Worm (Caenorhabditis elegans) whole organism, L2 larva: ENCODE measurements around the gene R08E3.3.

Source experiments
- F13H6.1 ChIP-seq: sonication (generic microtip); optimal IDR thresholded peaks from 2 replicates; lab custom pipeline; 2016; ENCODE audit warnings: missing genetic modification characterization, missing compliant biosample characterization
- Y55F3AM.14 ChIP-seq: fragments of 200-800 bp; sonication (Bioruptor generic); optimal IDR thresholded peaks from 2 replicates; lab custom pipeline; 2018; ENCODE audit warnings: mild to moderate bottlenecking, missing genetic modification characterization, missing compliant biosample characterization
- alr-1 ChIP-seq: fragments of 150-350 bp; optimal IDR thresholded peaks from 2 replicates; lab custom pipeline; 2014; ENCODE audit warnings: missing biosample characterization, missing genetic modification characterization
- aly-2 ChIP-seq: fragments of 150-350 bp; optimal IDR thresholded peaks from 2 replicates; lab custom pipeline; 2014; ENCODE audit warnings: missing biosample characterization, missing genetic modification characterization
- ama-1 ChIP-seq: fragments of 150-350 bp; optimal IDR thresholded peaks from 2 replicates; lab custom pipeline; 2018; ENCODE audit warnings: inconsistent platforms
- blmp-1 ChIP-seq: sonication (generic microtip); optimal IDR thresholded peaks from 2 replicates; lab custom pipeline; 2017; ENCODE audit warnings: missing genetic modification characterization, mild to moderate bottlenecking, missing compliant biosample characterization, antibody characterized with exemption, moderate library complexity; ENCODE audit not compliant: insufficient read depth
- ceh-82 ChIP-seq: fragments of 150-350 bp; optimal IDR thresholded peaks from 2 replicates; lab custom pipeline; 2014; ENCODE audit warnings: missing biosample characterization, missing genetic modification characterization
- crh-2 ChIP-seq: sonication (generic microtip); optimal IDR thresholded peaks from 2 replicates; lab custom pipeline; 2017; ENCODE audit warnings: missing biosample characterization, missing genetic modification characterization
- elt-1 ChIP-seq: fragments of 150-350 bp; optimal IDR thresholded peaks from 2 replicates; lab custom pipeline; 2014; ENCODE audit warnings: missing biosample characterization, missing genetic modification characterization
- fos-1 ChIP-seq: fragments of 150-350 bp; optimal IDR thresholded peaks from 2 replicates; lab custom pipeline; 2014; ENCODE audit warnings: missing biosample characterization, missing genetic modification characterization
- lin-11 ChIP-seq: fragments of 150-350 bp; sonication (generic microtip); optimal IDR thresholded peaks from 2 replicates; lab custom pipeline; 2014; ENCODE audit warnings: missing biosample characterization, missing genetic modification characterization, inconsistent platforms, mixed read lengths
- lin-13 ChIP-seq: fragments of 150-350 bp; optimal IDR thresholded peaks from 2 replicates; lab custom pipeline; 2014; ENCODE audit warnings: missing biosample characterization, missing genetic modification reagents, missing genetic modification characterization
- lin-39 ChIP-seq: fragments of 150-350 bp; optimal IDR thresholded peaks from 2 replicates; lab custom pipeline; 2014; ENCODE audit warnings: missing biosample characterization, missing genetic modification reagents, missing genetic modification characterization
- lsy-2 ChIP-seq, 2 experiments: fragments of 150-350 bp in 1 of 2; sonication (generic microtip) in 1 of 2; optimal IDR thresholded peaks; 2 replicates each; lab custom pipeline; 2014 to 2017; ENCODE audit warnings: missing biosample characterization in 2 of 2, missing genetic modification characterization in 2 of 2
- mab-5 ChIP-seq: fragments of 150-350 bp; optimal IDR thresholded peaks from 2 replicates; lab custom pipeline; 2014; ENCODE audit warnings: missing biosample characterization, missing genetic modification characterization
- mbf-1 ChIP-seq: sonication (generic microtip); optimal IDR thresholded peaks from 2 replicates; lab custom pipeline; 2017; ENCODE audit warnings: missing biosample characterization, missing genetic modification characterization
- nhr-11 ChIP-seq: fragments of 150-350 bp; optimal IDR thresholded peaks from 2 replicates; lab custom pipeline; 2014; ENCODE audit warnings: missing biosample characterization, missing genetic modification characterization
- nhr-129 ChIP-seq: fragments of 150-350 bp; optimal IDR thresholded peaks from 2 replicates; lab custom pipeline; 2014; ENCODE audit warnings: missing biosample characterization, missing genetic modification characterization
- nhr-21 ChIP-seq: fragments of 150-350 bp; optimal IDR thresholded peaks from 2 replicates; lab custom pipeline; 2014; ENCODE audit warnings: missing biosample characterization, missing genetic modification characterization
- nhr-25 ChIP-seq: fragments of 150-350 bp; sonication (generic microtip); optimal IDR thresholded peaks from 3 replicates; lab custom pipeline; 2014; ENCODE audit warnings: missing biosample characterization, missing genetic modification characterization
- nhr-6 ChIP-seq: fragments of 150-350 bp; optimal IDR thresholded peaks from 2 replicates; lab custom pipeline; 2014; ENCODE audit warnings: missing biosample characterization, missing genetic modification characterization
- peb-1 ChIP-seq: fragments of 150-350 bp; optimal IDR thresholded peaks from 2 replicates; lab custom pipeline; 2014; ENCODE audit warnings: missing biosample characterization, missing genetic modification characterization
- skn-1 ChIP-seq: sonication (generic microtip); optimal IDR thresholded peaks from 2 replicates; lab custom pipeline; 2017; ENCODE audit warnings: missing biosample characterization, missing genetic modification characterization
- sma-3 ChIP-seq: sonication (generic microtip); optimal IDR thresholded peaks from 2 replicates; lab custom pipeline; 2016; ENCODE audit warnings: missing genetic modification reagents, missing genetic modification characterization, missing compliant biosample characterization
- unc-39 ChIP-seq: fragments of 150-350 bp; optimal IDR thresholded peaks from 2 replicates; lab custom pipeline; 2014; ENCODE audit warnings: missing biosample characterization, missing genetic modification characterization
- ztf-1 ChIP-seq: fragments of 200-800 bp; sonication (Bioruptor generic); conservative IDR thresholded peaks from 2 replicates; pipeline ENCODE4 v1.3.6; 2022; ENCODE audit warnings: missing genetic modification characterization, missing compliant biosample characterization
- ztf-11 ChIP-seq: sonication (generic microtip); optimal IDR thresholded peaks from 2 replicates; lab custom pipeline; 2017; ENCODE audit warnings: missing biosample characterization, missing genetic modification characterization

R08E3.3 gene

ce11 chrX:4803942-4804341 is 14.5 kb upstream of the R08E3.3 start:
- no peak for TF ChIP-seq unc-39 (tag; lab: Kevin White, UChicago)
- no peak for TF ChIP-seq aly-2
- TF ChIP-seq lin-39 (tag; lab: Kevin White, UChicago), result no peak

ce11 chrX:4808737-4809136 is 9.7 kb upstream of the R08E3.3 start:
- TF ChIP-seq blmp-1 (tag; lab: Kevin White, UChicago) (peak; percentile 36), elt-1 (tag; lab: Kevin White, UChicago) (no peak), nhr-21 (tag; lab: Kevin White, UChicago) (peak; percentile 28)

- TF ChIP-seq blmp-1 (tag; lab: Kevin White, UChicago), result peak; percentile 88
- TF ChIP-seq Y55F3AM.14, result no peak
Observed at ce11 chrX:4809189-4809588, 9.2 kb upstream of the R08E3.3 start.

- no peak for TF ChIP-seq ztf-11 (tag; lab: Kevin White, UChicago)
- TF ChIP-seq nhr-129 (tag; lab: Kevin White, UChicago), result peak; percentile 18
- TF ChIP-seq ama-1 (lab: Kevin White, UChicago), result no peak
- TF ChIP-seq nhr-25 (tag; lab: Kevin White, UChicago), result peak; percentile 51
- TF ChIP-seq, all 48 proteins: peak for 2
Observed at ce11 chrX:4809753-4810424, 8.5 kb upstream of the R08E3.3 start.

- TF ChIP-seq alr-1 (tag; lab: Kevin White, UChicago) (no peak), sma-3 (GFP tag; lab: Kevin White, UChicago) (no peak), lsy-2 (tag; optimal IDR thresholded peaks at IDR 0.05; lab: Kevin White, UChicago) (no peak), F13H6.1 (tag; lab: Kevin White, UChicago) (no peak), mbf-1 (tag; lab: Kevin White, UChicago) (no peak), lin-11 (tag; lab: Kevin White, UChicago) (no peak), peb-1 (tag; lab: Kevin White, UChicago) (no peak), crh-2 (tag; lab: Kevin White, UChicago) (no peak), lin-13 (GFP tag; lab: Kevin White, UChicago) (no peak), mab-5 (no peak), lin-39 (tag; lab: Kevin White, UChicago) (no peak), ceh-82 (tag; lab: Kevin White, UChicago) (no peak), nhr-129 (tag; lab: Kevin White, UChicago) (no peak), blmp-1 (tag; lab: Kevin White, UChicago) (no peak)
- TF ChIP-seq, all 48 proteins: peak for 0
Observed at ce11 chrX:4811242-4811641, 7.2 kb upstream of the R08E3.3 start, which contains the start of gene ztf-16. ztf-16 (minus strand) TSS chrX:4811540.

- no peak for TF ChIP-seq elt-1 (tag; lab: Kevin White, UChicago)
- TF ChIP-seq lsy-2 (tag; optimal IDR thresholded peaks at IDR 0.05; lab: Kevin White, UChicago), result no peak
- no peak for TF ChIP-seq fos-1 (tag; lab: Kevin White, UChicago)
- peak; percentile 42 for TF ChIP-seq sma-3 (GFP tag; lab: Kevin White, UChicago)
- TF ChIP-seq skn-1 (tag; lab: Kevin White, UChicago), result no peak
- TF ChIP-seq Y55F3AM.14, result peak; percentile 38
- TF ChIP-seq unc-39 (tag; lab: Kevin White, UChicago), result no peak
- TF ChIP-seq ztf-1 (GFP tag; lab: Robert Waterston, UW), result no peak
- TF ChIP-seq nhr-25 (tag; lab: Kevin White, UChicago), result peak; percentile 39
- TF ChIP-seq F13H6.1 (tag; lab: Kevin White, UChicago), result peak; percentile 19
- peak; percentile 4 for TF ChIP-seq crh-2 (tag; lab: Kevin White, UChicago)
- TF ChIP-seq nhr-11 (tag; lab: Kevin White, UChicago), result no peak
- TF ChIP-seq blmp-1 (tag; lab: Kevin White, UChicago), result peak; percentile 53
- no peak for TF ChIP-seq nhr-6 (tag; lab: Kevin White, UChicago)
- no peak for TF ChIP-seq nhr-129 (tag; lab: Kevin White, UChicago)
Observed at ce11 chrX:4813115-4813732, 5.2 kb upstream of the R08E3.3 start.
